Worm (Caenorhabditis elegans) whole organism, L4 larva: ENCODE measurements around the gene T08D10.5.

Source experiments
- D1046.2 ChIP-seq: fragments of 200-800 bp; sonication (Bioruptor generic); IDR thresholded peaks from 2 replicates; pipeline ENCODE4 v1.3.6; 2022; ENCODE audit warnings: missing genetic modification characterization, missing compliant biosample characterization
- Y105C5A.15 ChIP-seq: fragments of 200-800 bp; sonication (Bioruptor generic); IDR thresholded peaks from 2 replicates; pipeline ENCODE4 v1.3.6; 2022; ENCODE audit warnings: missing genetic modification characterization, missing compliant biosample characterization
- ZK546.5 ChIP-seq, 2 experiments: sonication (generic microtip); optimal IDR thresholded peaks; 2 replicates each; lab custom pipeline; 2017; ENCODE audit warnings: missing biosample characterization in 2 of 2, missing genetic modification characterization in 2 of 2
- aha-1 ChIP-seq: fragments of 150-350 bp; peaks from one replicate; lab custom pipeline; 2014; ENCODE audit warnings: missing biosample characterization, missing genetic modification characterization
- ceh-20 ChIP-seq: fragments of 200-800 bp; sonication (Bioruptor generic); IDR thresholded peaks from 2 replicates; pipeline ENCODE4 v1.3.6; 2022; ENCODE audit warnings: missing genetic modification reagents, missing genetic modification characterization, missing compliant biosample characterization
- ceh-32 ChIP-seq: sonication (generic microtip); optimal IDR thresholded peaks from 2 replicates; lab custom pipeline; 2016; ENCODE audit warnings: mild to moderate bottlenecking, missing genetic modification characterization, missing compliant biosample characterization; ENCODE audit not compliant: poor library complexity
- ceh-44 ChIP-seq: fragments of 200-800 bp; sonication (Bioruptor generic); IDR thresholded peaks from 2 replicates; pipeline ENCODE4 v1.3.6; 2022; ENCODE audit warnings: missing genetic modification reagents, missing genetic modification characterization, missing compliant biosample characterization
- cey-2 ChIP-seq: sonication (generic microtip); optimal IDR thresholded peaks from 3 replicates; lab custom pipeline; 2017; ENCODE audit warnings: missing genetic modification characterization, mild to moderate bottlenecking, missing compliant biosample characterization, antibody characterized with exemption, borderline replicate concordance; ENCODE audit not compliant: insufficient read depth
- daf-16 ChIP-seq, 3 experiments: sonication (generic microtip); optimal IDR thresholded peaks; 2 replicates each; lab custom pipeline; 2016 to 2017; ENCODE audit warnings: missing genetic modification characterization in 3 of 3, missing genetic modification reagents in 3 of 3, mild to moderate bottlenecking in 2 of 3, missing compliant biosample characterization in 2 of 3, missing biosample characterization in 1 of 3, moderate library complexity in 1 of 3
- dmd-6 ChIP-seq: fragments of 200-800 bp; sonication (Bioruptor generic); IDR thresholded peaks from 2 replicates; pipeline ENCODE4 v1.3.6; 2022; ENCODE audit warnings: missing genetic modification reagents, missing genetic modification characterization, missing compliant biosample characterization
- dve-1 ChIP-seq: sonication (generic microtip); optimal IDR thresholded peaks from 2 replicates; lab custom pipeline; 2017; ENCODE audit warnings: antibody characterized with exemption, mild to moderate bottlenecking, missing genetic modification characterization, missing compliant biosample characterization; ENCODE audit not compliant: insufficient read depth
- hlh-11 ChIP-seq: fragments of 200-800 bp; sonication (Bioruptor generic); optimal IDR thresholded peaks from 2 replicates; lab custom pipeline; 2018; ENCODE audit warnings: mild to moderate bottlenecking, missing genetic modification characterization, missing compliant biosample characterization
- lin-13 ChIP-seq: fragments of 150-350 bp; optimal IDR thresholded peaks from 2 replicates; lab custom pipeline; 2014; ENCODE audit warnings: missing biosample characterization, missing genetic modification reagents, missing genetic modification characterization
- lin-29 ChIP-seq: fragments of 200-800 bp; sonication (Bioruptor generic); IDR thresholded peaks from 2 replicates; pipeline ENCODE4 v1.3.6; 2022; ENCODE audit warnings: missing genetic modification reagents, missing genetic modification characterization, missing compliant biosample characterization
- lir-3 ChIP-seq: sonication (generic microtip); optimal IDR thresholded peaks from 2 replicates; lab custom pipeline; 2016; ENCODE audit warnings: mild to moderate bottlenecking, missing genetic modification characterization, missing compliant biosample characterization
- lsy-2 ChIP-seq, 2 experiments: fragments of 150-350 bp in 1 of 2; sonication (generic microtip) in 1 of 2; optimal IDR thresholded peaks; 2 replicates each; lab custom pipeline; 2014 to 2017; ENCODE audit warnings: missing biosample characterization in 2 of 2, missing genetic modification characterization in 2 of 2
- madf-5 ChIP-seq, 2 experiments: fragments of 200-800 bp; sonication (Bioruptor generic); IDR thresholded peaks; 2 replicates each; pipeline ENCODE4 v1.3.6; 2022; ENCODE audit warnings: missing compliant biosample characterization in 2 of 2, missing genetic modification characterization in 2 of 2
- mdt-29 ChIP-seq: fragments of 200-800 bp; sonication (Bioruptor generic); IDR thresholded peaks from 2 replicates; pipeline ENCODE4 v1.3.6; 2022; ENCODE audit warnings: missing genetic modification reagents, missing genetic modification characterization, missing compliant biosample characterization
- mxl-2 ChIP-seq: fragments of 200-800 bp; sonication (Bioruptor generic); conservative IDR thresholded peaks from 2 replicates; pipeline ENCODE4 v1.3.6; 2022; ENCODE audit warnings: missing genetic modification reagents, missing genetic modification characterization, missing compliant biosample characterization
- nhr-237 ChIP-seq: sonication (generic microtip); optimal IDR thresholded peaks from 2 replicates; lab custom pipeline; 2017; ENCODE audit warnings: missing biosample characterization, missing genetic modification characterization
- nhr-28 ChIP-seq: fragments of 150-350 bp; optimal IDR thresholded peaks from 2 replicates; lab custom pipeline; 2014; ENCODE audit warnings: missing biosample characterization, missing genetic modification characterization
- nhr-41 ChIP-seq: fragments of 200-800 bp; sonication (Bioruptor generic); IDR thresholded peaks from 2 replicates; pipeline ENCODE4 v1.3.6; 2022; ENCODE audit warnings: missing genetic modification reagents, missing genetic modification characterization, missing compliant biosample characterization
- nhr-42 ChIP-seq: fragments of 200-800 bp; sonication (Bioruptor generic); IDR thresholded peaks from 2 replicates; pipeline ENCODE4 v1.3.6; 2022; ENCODE audit warnings: missing genetic modification characterization, missing compliant biosample characterization
- pqm-1 ChIP-seq: sonication (generic microtip); optimal IDR thresholded peaks from 2 replicates; lab custom pipeline; 2017; ENCODE audit warnings: missing biosample characterization, missing genetic modification characterization
- rbr-2 ChIP-seq: sonication (generic microtip); optimal IDR thresholded peaks from 2 replicates; lab custom pipeline; 2016; ENCODE audit warnings: missing genotype, missing genetic modification characterization, missing compliant biosample characterization
- sdz-12 ChIP-seq: fragments of 200-800 bp; sonication (Bioruptor generic); optimal IDR thresholded peaks from 2 replicates; lab custom pipeline; 2018; ENCODE audit warnings: mild to moderate bottlenecking, missing genetic modification characterization, missing compliant biosample characterization
- skn-1 ChIP-seq: fragments of 150-350 bp; optimal IDR thresholded peaks from 2 replicates; lab custom pipeline; 2014; ENCODE audit warnings: missing biosample characterization, missing genetic modification characterization
- spr-3 ChIP-seq: fragments of 200-800 bp; sonication (Bioruptor generic); optimal IDR thresholded peaks from 2 replicates; lab custom pipeline; 2018; ENCODE audit warnings: mild to moderate bottlenecking, missing genetic modification characterization, missing compliant biosample characterization
- tra-1 ChIP-seq: fragments of 200-800 bp; sonication (Bioruptor generic); IDR thresholded peaks from 2 replicates; pipeline ENCODE4 v1.3.6; 2022; ENCODE audit warnings: missing genetic modification reagents, missing genetic modification characterization, missing compliant biosample characterization
- unc-62 ChIP-seq, 3 experiments: fragments of 150-350 bp in 1 of 3; sonication (generic microtip); optimal IDR thresholded peaks in 2 of 3; peaks in 1 of 3; 1 replicate in 1 of 3; 2 replicates in 2 of 3; lab custom pipeline; 2014 to 2017; ENCODE audit warnings: missing biosample characterization in 3 of 3, missing genetic modification characterization in 3 of 3, missing genetic modification reagents in 3 of 3, missing genotype in 1 of 3
- zfp-2 ChIP-seq: sonication (generic microtip); optimal IDR thresholded peaks from 2 replicates; lab custom pipeline; 2016; ENCODE audit warnings: mild to moderate bottlenecking, missing genetic modification characterization, missing compliant biosample characterization
- zip-11 ChIP-seq: fragments of 200-800 bp; sonication (Bioruptor generic); IDR thresholded peaks from 2 replicates; pipeline ENCODE4 v1.3.6; 2022; ENCODE audit warnings: missing genetic modification characterization, missing compliant biosample characterization
- ztf-7 ChIP-seq: fragments of 150-350 bp; optimal IDR thresholded peaks from 2 replicates; lab custom pipeline; 2014; ENCODE audit warnings: missing biosample characterization, missing genetic modification characterization

The T08D10.5 gene

ce11 chrX:12003969-12004368 is 46.6 kb downstream of the T08D10.5 start:
- peak; percentile 20 for TF ChIP-seq hlh-11 (tag; lab: Kevin White, UChicago)
- TF ChIP-seq daf-16 (GFP tag; optimal IDR thresholded peaks at IDR 0.05; lab: Kevin White, UChicago) = no peak
- TF ChIP-seq daf-16 (tag; optimal IDR thresholded peaks at IDR 0.05; lab: Kevin White, UChicago) = peak; percentile 33
- peak; percentile 21 for TF ChIP-seq pqm-1 (tag; lab: Kevin White, UChicago)
- no peak for TF ChIP-seq lir-3
- TF ChIP-seq unc-62 (GFP tag; optimal IDR thresholded peaks at IDR 0.05 in 1 of 2; lab: Kevin White, UChicago) = peak in 1 of 2 experiments; percentile 38
- no peak for TF ChIP-seq unc-62 (tag; optimal IDR thresholded peaks at IDR 0.05; lab: Kevin White, UChicago)
- TF ChIP-seq dve-1 (tag; lab: Kevin White, UChicago) = peak; percentile 2
- peak; percentile 1 for TF ChIP-seq nhr-28
- no peak for TF ChIP-seq nhr-237 (tag; lab: Kevin White, UChicago)

- TF ChIP-seq dve-1 (tag; lab: Kevin White, UChicago) (peak; percentile 8), sdz-12 (no peak), lsy-2 (tag; optimal IDR thresholded peaks at IDR 0.05; lab: Kevin White, UChicago) (no peak), pqm-1 (tag; lab: Kevin White, UChicago) (peak; percentile 51), dmd-6 (GFP tag; lab: Robert Waterston, UW) (peak; percentile 72), tra-1 (GFP tag; lab: Robert Waterston, UW) (0 out of 2 replicates have a peak, but pooled peaks have one; percentile 17), hlh-11 (tag; lab: Kevin White, UChicago) (peak; percentile 63), nhr-28 (peak; percentile 8), daf-16 (GFP tag; optimal IDR thresholded peaks at IDR 0.05; lab: Kevin White, UChicago) (no peak), daf-16 (tag; optimal IDR thresholded peaks at IDR 0.05; lab: Kevin White, UChicago) (peak; percentile 91)
Measured at ce11 chrX:12004925-12005324, 47.6 kb downstream of the T08D10.5 start.

ce11 chrX:12005499-12005959 is 48.2 kb downstream of the T08D10.5 start, which contains the start of gene sma-5:
TSS of gene sma-5 (minus strand) at chrX:12005549.
- TF ChIP-seq skn-1 = no peak
- peak in 1 of 2 experiments; percentile 65 for TF ChIP-seq unc-62 (GFP tag; optimal IDR thresholded peaks at IDR 0.05 in 1 of 2; lab: Kevin White, UChicago)
- no peak for TF ChIP-seq unc-62 (tag; optimal IDR thresholded peaks at IDR 0.05; lab: Kevin White, UChicago)
- TF ChIP-seq spr-3 = no peak
- no peak for TF ChIP-seq madf-5 (GFP tag; IDR thresholded peaks at IDR 0.05; lab: Robert Waterston, UW)
- TF ChIP-seq aha-1 (tag; lab: Kevin White, UChicago) = peak; percentile 51

- TF ChIP-seq dmd-6 (GFP tag; lab: Robert Waterston, UW) (peak; percentile 27; the same call in 1 of the 2 replicates), ceh-32 (no peak), ZK546.5 (tag; optimal IDR thresholded peaks at IDR 0.05; lab: Kevin White, UChicago) (no peak), lin-29 (GFP tag; lab: Robert Waterston, UW) (no peak), unc-62 (GFP tag; optimal IDR thresholded peaks at IDR 0.05 in 1 of 2; lab: Kevin White, UChicago) (peak in 1 of 2 experiments; percentile 97), unc-62 (tag; optimal IDR thresholded peaks at IDR 0.05; lab: Kevin White, UChicago) (no peak), mdt-29 (GFP tag; lab: Robert Waterston, UW) (no peak), daf-16 (GFP tag; optimal IDR thresholded peaks at IDR 0.05; lab: Kevin White, UChicago) (no peak), daf-16 (tag; optimal IDR thresholded peaks at IDR 0.05; lab: Kevin White, UChicago) (peak; percentile 72), nhr-42 (GFP tag; lab: Robert Waterston, UW) (no peak), pqm-1 (tag; lab: Kevin White, UChicago) (no peak), ceh-20 (GFP tag; lab: Robert Waterston, UW) (no peak)
Measured at ce11 chrX:12006470-12006869, 49.1 kb downstream of the T08D10.5 start.

- no peak for TF ChIP-seq skn-1
- TF ChIP-seq D1046.2 (GFP tag; lab: Robert Waterston, UW) = no peak
- TF ChIP-seq unc-62 (GFP tag; optimal IDR thresholded peaks at IDR 0.05 in 1 of 2; lab: Kevin White, UChicago) = peak in 1 of 2 experiments; percentile 70
- TF ChIP-seq unc-62 (tag; optimal IDR thresholded peaks at IDR 0.05; lab: Kevin White, UChicago) = no peak
- TF ChIP-seq zfp-2 (tag; lab: Kevin White, UChicago) = no peak
- no peak for TF ChIP-seq ztf-7 (tag; lab: Kevin White, UChicago)
- TF ChIP-seq cey-2 (tag; lab: Kevin White, UChicago) = no peak
- TF ChIP-seq zip-11 = no peak
- no peak for TF ChIP-seq Y105C5A.15 (GFP tag; lab: Robert Waterston, UW)
- no peak for TF ChIP-seq dmd-6 (GFP tag; lab: Robert Waterston, UW)
- no peak for TF ChIP-seq lin-13 (GFP tag; lab: Kevin White, UChicago)
- peak; percentile 63 for TF ChIP-seq aha-1 (tag; lab: Kevin White, UChicago)
- TF ChIP-seq mxl-2 = no peak
- TF ChIP-seq rbr-2 = no peak
- TF ChIP-seq ceh-44 (GFP tag; lab: Robert Waterston, UW) = no peak
- TF ChIP-seq nhr-42 (GFP tag; lab: Robert Waterston, UW) = no peak
- no peak for TF ChIP-seq nhr-41 (GFP tag; lab: Robert Waterston, UW)
- TF ChIP-seq dve-1 (tag; lab: Kevin White, UChicago) = no peak
Measured at ce11 chrX:12007905-12008466, 50.6 kb downstream of the T08D10.5 start.
